Worm (Caenorhabditis elegans) whole organism, midembryonic: ENCODE data around the gene fbxa-75.

ENCODE experiments used
- flt-1 ChIP-seq: fragments of 200-800 bp; sonication (Bioruptor generic); IDR thresholded peaks from 2 replicates; pipeline ENCODE4 v1.3.6; 2022; ENCODE audit warnings: missing genetic modification characterization, missing compliant biosample characterization
- med-1 ChIP-seq: sonication (generic microtip); optimal IDR thresholded peaks from 2 replicates; lab custom pipeline; 2017; ENCODE audit warnings: missing genetic modification characterization, mild to moderate bottlenecking, missing compliant biosample characterization, antibody characterized with exemption, missing genetic modification reagents; ENCODE audit not compliant: insufficient read depth

DNA sequence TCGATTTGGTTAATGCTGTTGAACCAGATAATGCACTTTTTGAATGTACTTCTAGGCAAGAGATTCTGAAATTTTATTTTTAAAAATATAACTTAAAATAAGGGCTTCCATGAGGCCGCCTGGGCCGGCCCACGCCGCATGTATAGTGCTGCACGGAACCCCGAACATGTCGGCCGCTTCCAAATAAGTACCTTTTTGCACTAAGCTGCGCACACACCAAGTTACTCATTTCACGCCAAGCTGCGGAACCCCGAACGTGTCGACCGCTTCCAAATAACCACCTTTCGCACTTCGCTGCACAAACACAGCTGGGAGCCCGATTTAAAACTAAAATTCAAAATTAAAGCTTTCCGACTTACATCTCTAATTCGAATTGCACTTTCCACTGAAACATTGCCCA lies 7.9 kb downstream of the fbxa-75 start:
- TF ChIP-seq flt-1 (GFP tag; lab: Robert Waterston, UW) (no peak), med-1 (GFP tag; lab: Kevin White, UChicago) (no peak)
